Worm (Caenorhabditis elegans): Measurements from ENCODE around the gene ZK1290.14.

DNA sequence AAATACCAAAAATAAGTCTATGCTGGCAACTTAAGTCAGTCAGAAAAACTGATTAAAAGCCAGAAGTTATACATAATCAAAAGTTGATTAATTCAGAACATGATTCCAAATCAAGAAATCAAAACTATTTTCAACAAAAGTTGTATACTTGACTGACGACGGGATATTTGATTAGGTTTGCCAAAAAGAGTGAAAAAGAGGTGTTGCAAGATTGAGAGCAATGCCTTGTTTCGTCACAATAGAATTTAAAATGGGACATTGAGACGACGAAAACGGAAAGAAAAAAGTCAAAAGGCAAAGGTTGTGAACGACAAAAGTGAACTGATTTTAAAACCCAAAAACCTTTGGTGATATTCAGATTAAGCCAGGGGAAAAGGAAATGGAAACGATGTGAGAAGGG, 3.5 kb upstream of the ZK1290.14 start:
- no peak for TF ChIP-seq ztf-29 (GFP tag; IDR thresholded peaks at IDR 0.05)
- TF ChIP-seq ztf-23 (GFP tag; IDR thresholded peaks at IDR 0.05): no peak
- no peak for TF ChIP-seq tab-1 (GFP tag; IDR thresholded peaks at IDR 0.05)
- TF ChIP-seq ref-1 (GFP tag; conservative IDR thresholded peaks at IDR 0.05): no peak
- TF ChIP-seq flt-1 (GFP tag; IDR thresholded peaks at IDR 0.05): no peak
- no peak for TF ChIP-seq cog-1 (tag; optimal IDR thresholded peaks at IDR 0.05)
- no peak for TF ChIP-seq T22C8.4 (GFP tag; IDR thresholded peaks at IDR 0.05)

Data from whole organism, midembryonic.